Worm (Caenorhabditis elegans) whole organism, L1 larva: ENCODE data around the gene ccdc-47.
A peak's percentile ranks its signal among the peaks of the same experiment; 100 is the strongest.

Experiments used
- F16B12.6 ChIP-seq: fragments of 150-350 bp; optimal IDR thresholded peaks from 2 replicates; lab custom pipeline; 2014; ENCODE audit warnings: missing biosample characterization, missing genetic modification characterization
- alr-1 ChIP-seq: fragments of 200-800 bp; sonication (Bioruptor generic); optimal IDR thresholded peaks from 2 replicates; lab custom pipeline; 2018; ENCODE audit warnings: borderline replicate concordance, mild to moderate bottlenecking, missing genetic modification characterization, missing compliant biosample characterization
- ama-1 ChIP-seq: fragments of 150-350 bp; optimal IDR thresholded peaks from 2 replicates; lab custom pipeline; 2014
- ceh-82 ChIP-seq, 3 experiments: fragments of 150-350 bp in 1 of 3; sonication (generic microtip) in 2 of 3; optimal IDR thresholded peaks; 2 replicates each; lab custom pipeline; 2014 to 2017; ENCODE audit warnings: missing biosample characterization in 3 of 3, missing genetic modification characterization in 3 of 3
- isw-1 ChIP-seq: fragments of 200-800 bp; sonication (Bioruptor generic); IDR thresholded peaks from 2 replicates; pipeline ENCODE4 v1.3.6; 2022; ENCODE audit warnings: missing genetic modification characterization, missing compliant biosample characterization
- lin-35 ChIP-seq, 2 experiments: fragments of 150-350 bp; optimal IDR thresholded peaks; 2 replicates each; lab custom pipeline; 2014; ENCODE audit warnings: missing biosample characterization in 2 of 2, missing genetic modification characterization in 2 of 2, missing genetic modification reagents in 2 of 2
- nhr-11 ChIP-seq: fragments of 150-350 bp; optimal IDR thresholded peaks from 2 replicates; lab custom pipeline; 2014; ENCODE audit warnings: missing biosample characterization, missing genetic modification characterization
- nhr-28 ChIP-seq: fragments of 150-350 bp; optimal IDR thresholded peaks from 2 replicates; lab custom pipeline; 2014; ENCODE audit warnings: missing biosample characterization, missing genetic modification characterization
- nhr-71 ChIP-seq: sonication (generic microtip); optimal IDR thresholded peaks from 2 replicates; lab custom pipeline; 2016; ENCODE audit warnings: mild to moderate bottlenecking, missing genetic modification characterization, moderate library complexity, missing compliant biosample characterization
- nhr-77 ChIP-seq: fragments of 150-350 bp; optimal IDR thresholded peaks from 2 replicates; lab custom pipeline; 2014; ENCODE audit warnings: missing biosample characterization, missing genetic modification characterization
- unc-86 ChIP-seq: sonication (generic microtip); optimal IDR thresholded peaks from 2 replicates; lab custom pipeline; 2016; ENCODE audit warnings: missing genetic modification characterization, missing compliant biosample characterization
- zag-1 ChIP-seq: fragments of 150-350 bp; optimal IDR thresholded peaks from 2 replicates; lab custom pipeline; 2014; ENCODE audit warnings: missing biosample characterization, missing genetic modification characterization

ce11 chrIII:3927450-3927849, 10.7 kb downstream of the ccdc-47 start:
- no peak for TF ChIP-seq ceh-82 (tag; optimal IDR thresholded peaks at IDR 0.05; lab: Kevin White, UChicago)
- TF ChIP-seq nhr-77 (tag; lab: Kevin White, UChicago) = no peak
- no peak for TF ChIP-seq alr-1
- TF ChIP-seq nhr-71 = peak; percentile 61
- TF ChIP-seq zag-1 (tag; lab: Kevin White, UChicago) = no peak
- no peak for TF ChIP-seq nhr-11 (tag; lab: Kevin White, UChicago)
- TF ChIP-seq isw-1 (GFP tag; lab: Robert Waterston, UW) = no peak
- no peak for TF ChIP-seq F16B12.6 (tag; lab: Kevin White, UChicago)
- peak in 1 of 2 experiments; percentile 30 for TF ChIP-seq lin-35 (GFP tag; optimal IDR thresholded peaks at IDR 0.05; lab: Kevin White, UChicago)
- TF ChIP-seq unc-86 = no peak
- TF ChIP-seq nhr-28 (tag; lab: Kevin White, UChicago) = no peak
- TF ChIP-seq ama-1 = no peak
